Fruit fly (Drosophila melanogaster) whole organism, embryonic: ENCODE results near the gene CG4645.

Experiments used
- Antp ChIP-seq: fragments of 200-800 bp; sonication (Bioruptor generic); optimal IDR thresholded peaks from 3 replicates; lab custom pipeline; 2016; ENCODE audit warnings: missing biosample characterization, missing genetic modification characterization
- CG10274 ChIP-seq: fragments of 200-800 bp; sonication (Bioruptor generic); optimal IDR thresholded peaks from 3 replicates; lab custom pipeline; 2017; ENCODE audit warnings: missing biosample characterization, mild to moderate bottlenecking, missing genetic modification characterization
- CG11504 ChIP-seq: fragments of 200-800 bp; sonication (Bioruptor generic); optimal IDR thresholded peaks from 3 replicates; lab custom pipeline; 2019; ENCODE audit warnings: missing biosample characterization, mild to moderate bottlenecking, missing genetic modification characterization, moderate library complexity
- CG11695 ChIP-seq: fragments of 200-800 bp; sonication (Bioruptor generic); IDR thresholded peaks from 3 replicates; pipeline ENCODE4 v1.3.6; 2022; ENCODE audit warnings: missing biosample characterization, missing genetic modification characterization
- CG12104 ChIP-seq: fragments of 200-800 bp; sonication (Bioruptor generic); optimal IDR thresholded peaks from 3 replicates; lab custom pipeline; 2016; ENCODE audit warnings: missing biosample characterization, missing genetic modification characterization
- CG12155 ChIP-seq: fragments of 200-800 bp; sonication (Bioruptor generic); optimal IDR thresholded peaks from 3 replicates; lab custom pipeline; 2016; ENCODE audit warnings: missing biosample characterization, missing genetic modification characterization
- CG12659 ChIP-seq: fragments of 200-800 bp; sonication (Bioruptor generic); optimal IDR thresholded peaks from 3 replicates; lab custom pipeline; 2017; ENCODE audit warnings: mild to moderate bottlenecking, missing biosample characterization, missing genetic modification reagents, missing genetic modification characterization
- CG12769 ChIP-seq: fragments of 200-800 bp; sonication (Bioruptor generic); optimal IDR thresholded peaks from 2 replicates; lab custom pipeline; 2019; ENCODE audit warnings: missing biosample characterization, mild to moderate bottlenecking, missing genetic modification characterization, moderate library complexity
- CG13123 ChIP-seq: fragments of 200-800 bp; sonication (Bioruptor generic); optimal IDR thresholded peaks from 2 replicates; lab custom pipeline; 2016; ENCODE audit warnings: missing biosample characterization, missing genetic modification characterization
- CG16813 ChIP-seq: fragments of 200-800 bp; sonication (Bioruptor generic); IDR thresholded peaks from 3 replicates; pipeline ENCODE4 v1.3.6; 2022; ENCODE audit warnings: missing biosample characterization, missing genetic modification characterization; ENCODE audit not compliant: partially characterized antibody
- CG2678 ChIP-seq: fragments of 200-800 bp; sonication (Bioruptor generic); optimal IDR thresholded peaks from 3 replicates; lab custom pipeline; 2019; ENCODE audit warnings: missing biosample characterization, mild to moderate bottlenecking, missing genetic modification characterization, moderate library complexity
- CG30431 ChIP-seq: fragments of 200-800 bp; sonication (Bioruptor generic); optimal IDR thresholded peaks from 2 replicates; lab custom pipeline; 2017; ENCODE audit warnings: missing biosample characterization, missing genetic modification characterization
- CG3065 ChIP-seq: fragments of 200-800 bp; sonication (Bioruptor generic); optimal IDR thresholded peaks from 2 replicates; lab custom pipeline; 2016; ENCODE audit warnings: missing biosample characterization, missing genetic modification characterization
- CG31441 ChIP-seq: fragments of 200-800 bp; sonication (Bioruptor generic); IDR thresholded peaks from 2 replicates; pipeline ENCODE4 v1.3.6; 2022; ENCODE audit warnings: missing biosample characterization, missing genetic modification characterization
- CG4360 ChIP-seq: fragments of 200-800 bp; sonication (Bioruptor generic); IDR thresholded peaks from 2 replicates; pipeline ENCODE4 v1.3.6; 2022; ENCODE audit warnings: missing biosample characterization, missing genetic modification characterization
- CG4404 ChIP-seq: fragments of 200-800 bp; sonication (Bioruptor generic); IDR thresholded peaks from 2 replicates; pipeline ENCODE4 v1.3.6; 2022; ENCODE audit warnings: missing biosample characterization, missing genetic modification characterization
- CG5953 ChIP-seq: fragments of 200-800 bp; sonication (Bioruptor generic); IDR thresholded peaks from 2 replicates; pipeline ENCODE4 v1.3.6; 2022; ENCODE audit warnings: missing biosample characterization, missing genetic modification characterization
- CG9437 ChIP-seq: fragments of 200-800 bp; sonication (Bioruptor generic); optimal IDR thresholded peaks from 2 replicates; lab custom pipeline; 2018; ENCODE audit warnings: missing biosample characterization, mild to moderate bottlenecking, missing genetic modification characterization
- CTCF ChIP-seq: fragments of 200-800 bp; sonication (Bioruptor generic); optimal IDR thresholded peaks from 2 replicates; lab custom pipeline; 2017; ENCODE audit warnings: missing biosample characterization, mild to moderate bottlenecking, missing genetic modification characterization, moderate library complexity
- Doc3 ChIP-seq: fragments of 200-800 bp; sonication (Bioruptor generic); IDR thresholded peaks from 3 replicates; pipeline ENCODE4 v1.3.6; 2022; ENCODE audit warnings: missing biosample characterization, missing genetic modification characterization; ENCODE audit not compliant: partially characterized antibody
- Drgx ChIP-seq: fragments of 200-800 bp; sonication (Bioruptor generic); IDR thresholded peaks from 2 replicates; pipeline ENCODE4 v1.3.6; 2022; ENCODE audit warnings: missing biosample characterization, missing genetic modification characterization
- Eip74EF ChIP-seq, 2 experiments: fragments of 200-800 bp in 1 of 2; fragments of >200 bp in 1 of 2; sonication (Bioruptor generic) in 1 of 2; optimal IDR thresholded peaks; 2 replicates each; lab custom pipeline; 2017 to 2019; ENCODE audit warnings: missing biosample characterization in 2 of 2, missing genetic modification characterization in 2 of 2, mild to moderate bottlenecking in 1 of 2, moderate library complexity in 1 of 2
- Fer3 ChIP-seq: fragments of 200-800 bp; sonication (Bioruptor generic); optimal IDR thresholded peaks from 2 replicates; lab custom pipeline; 2018; ENCODE audit warnings: missing biosample characterization, mild to moderate bottlenecking, missing genetic modification characterization, moderate library complexity
- GATAe ChIP-seq: fragments of 200-800 bp; sonication (Bioruptor generic); conservative IDR thresholded peaks from 2 replicates; pipeline ENCODE4 v1.3.6; 2022; ENCODE audit warnings: missing biosample characterization, missing genetic modification characterization
- Hmx ChIP-seq: fragments of 200-800 bp; sonication (Bioruptor generic); optimal IDR thresholded peaks from 2 replicates; lab custom pipeline; 2016; ENCODE audit warnings: missing biosample characterization, missing genetic modification characterization
- Hr51 ChIP-seq, 2 experiments: fragments of 200-800 bp; sonication (Bioruptor generic); optimal IDR thresholded peaks; 2 replicates in 1 of 2; 3 replicates in 1 of 2; lab custom pipeline; 2016 to 2018; ENCODE audit warnings: missing biosample characterization in 2 of 2, missing genetic modification characterization in 2 of 2, mild to moderate bottlenecking in 1 of 2, moderate library complexity in 1 of 2
- Myb ChIP-seq: fragments of 200-800 bp; sonication (Bioruptor generic); optimal IDR thresholded peaks from 2 replicates; lab custom pipeline; 2016; ENCODE audit warnings: missing biosample characterization, missing genetic modification characterization
- Nf-YC ChIP-seq: fragments of 200-800 bp; optimal IDR thresholded peaks from 3 replicates; lab custom pipeline; 2019; ENCODE audit warnings: missing biosample characterization, mild to moderate bottlenecking, missing genetic modification characterization, moderate library complexity
- ato ChIP-seq: fragments of 200-800 bp; sonication (Bioruptor generic); IDR thresholded peaks from 2 replicates; pipeline ENCODE4 v1.3.6; 2022; ENCODE audit warnings: missing biosample characterization, missing genetic modification characterization; ENCODE audit not compliant: partially characterized antibody
- chinmo ChIP-seq: fragments of 200-800 bp; sonication (Bioruptor generic); IDR thresholded peaks from 4 replicates; pipeline ENCODE4 v1.3.6; 2022; ENCODE audit warnings: missing biosample characterization, missing genetic modification characterization; ENCODE audit not compliant: partially characterized antibody
- crol ChIP-seq: fragments of 200-800 bp; sonication (Bioruptor generic); IDR thresholded peaks from 2 replicates; pipeline ENCODE4 v1.3.6; 2022; ENCODE audit warnings: missing biosample characterization, missing genetic modification characterization
- cwo ChIP-seq: fragments of 200-800 bp; sonication (Bioruptor generic); optimal IDR thresholded peaks from 3 replicates; lab custom pipeline; 2017; ENCODE audit warnings: missing biosample characterization, missing genetic modification characterization, mild to moderate bottlenecking, moderate library complexity, missing genetic modification reagents
- dmrt99B ChIP-seq: fragments of 200-800 bp; sonication (Bioruptor generic); optimal IDR thresholded peaks from 2 replicates; lab custom pipeline; 2018; ENCODE audit warnings: missing biosample characterization, mild to moderate bottlenecking, missing genetic modification characterization, moderate library complexity
- dysf ChIP-seq: fragments of 200-800 bp; sonication (Bioruptor generic); IDR thresholded peaks from 3 replicates; pipeline ENCODE4 v1.3.6; 2022; ENCODE audit warnings: missing biosample characterization, missing genetic modification characterization
- fd96Cb ChIP-seq: fragments of 200-800 bp; sonication (Bioruptor generic); optimal IDR thresholded peaks from 2 replicates; lab custom pipeline; 2018; ENCODE audit warnings: missing biosample characterization, mild to moderate bottlenecking, missing genetic modification characterization, moderate library complexity
- fu2 ChIP-seq: fragments of 200-800 bp; sonication (Bioruptor generic); optimal IDR thresholded peaks from 2 replicates; lab custom pipeline; 2016; ENCODE audit warnings: missing biosample characterization, missing genetic modification characterization
- gcm2 ChIP-seq: fragments of 200-800 bp; sonication (Bioruptor generic); optimal IDR thresholded peaks from 2 replicates; lab custom pipeline; 2016; ENCODE audit warnings: missing biosample characterization, missing genetic modification characterization
- gem ChIP-seq: fragments of 200-800 bp; sonication (Bioruptor generic); optimal IDR thresholded peaks from 2 replicates; lab custom pipeline; 2019; ENCODE audit warnings: missing biosample characterization, mild to moderate bottlenecking, missing genetic modification characterization, moderate library complexity
- lmd ChIP-seq: fragments of 200-800 bp; sonication (Bioruptor generic); IDR thresholded peaks from 2 replicates; pipeline ENCODE4 v1.3.6; 2022; ENCODE audit warnings: missing biosample characterization, missing genetic modification characterization
- lola ChIP-seq, 3 experiments: fragments of >200 bp in 2 of 3; fragments of 200-800 bp in 1 of 3; sonication (Bioruptor generic) in 1 of 3; optimal IDR thresholded peaks; 2 replicates each; lab custom pipeline; 2017 to 2019; ENCODE audit warnings: missing biosample characterization in 3 of 3, missing genetic modification characterization in 3 of 3, mild to moderate bottlenecking in 1 of 3, moderate library complexity in 1 of 3
- mam ChIP-seq: fragments of 200-800 bp; sonication (Bioruptor generic); optimal IDR thresholded peaks from 3 replicates; lab custom pipeline; 2016; ENCODE audit warnings: missing biosample characterization, missing genetic modification characterization
- nom ChIP-seq: fragments of 200-800 bp; sonication (Bioruptor generic); optimal IDR thresholded peaks from 2 replicates; lab custom pipeline; 2017; ENCODE audit warnings: missing biosample characterization, missing genetic modification characterization, mild to moderate bottlenecking, moderate library complexity, missing genetic modification reagents
- sc ChIP-seq, 3 experiments: fragments of >200 bp in 2 of 3; fragments of 200-800 bp in 1 of 3; sonication (Bioruptor generic) in 1 of 3; optimal IDR thresholded peaks; 2 replicates in 2 of 3; 3 replicates in 1 of 3; lab custom pipeline; 2017; ENCODE audit warnings: mild to moderate bottlenecking in 1 of 3, missing biosample characterization in 1 of 3, missing genetic modification characterization in 1 of 3, missing genetic modification reagents in 1 of 3
- sd ChIP-seq: fragments of 200-800 bp; sonication (Bioruptor generic); optimal IDR thresholded peaks from 3 replicates; lab custom pipeline; 2018; ENCODE audit warnings: missing biosample characterization, mild to moderate bottlenecking, missing genetic modification characterization, moderate library complexity
- sisA ChIP-seq: fragments of 200-800 bp; sonication (Bioruptor generic); IDR thresholded peaks from 2 replicates; pipeline ENCODE4 v1.3.6; 2022; ENCODE audit warnings: missing biosample characterization, missing genetic modification characterization
- trem ChIP-seq: fragments of 200-800 bp; optimal IDR thresholded peaks from 3 replicates; lab custom pipeline; 2019; ENCODE audit warnings: missing biosample characterization, mild to moderate bottlenecking, missing genetic modification characterization, moderate library complexity
- trh ChIP-seq: fragments of 200-800 bp; sonication (Bioruptor generic); optimal IDR thresholded peaks from 2 replicates; lab custom pipeline; 2016; ENCODE audit warnings: missing biosample characterization, missing genetic modification characterization
- usp ChIP-seq: fragments of >200 bp; optimal IDR thresholded peaks from 2 replicates; lab custom pipeline; 2017; ENCODE audit warnings: missing biosample characterization, missing genetic modification characterization

The CG4645 gene

dm6 chrX:12893969-12894368 is 15.8 kb upstream of the CG4645 start (continued):
- TF ChIP-seq CG30431 (GFP tag; lab: Kevin White, UChicago) = no peak
- TF ChIP-seq trh (GFP tag; lab: Kevin White, UChicago) = no peak
- TF ChIP-seq Nf-YC (tag; lab: Kevin White, UChicago) = no peak
- no peak for TF ChIP-seq CG5953 (GFP tag; lab: Robert Waterston, UW)
- TF ChIP-seq lola (GFP tag; optimal IDR thresholded peaks at IDR 0.05; lab: Kevin White, UChicago) = no peak
- TF ChIP-seq GATAe (GFP tag; lab: Robert Waterston, UW) = no peak
- no peak for TF ChIP-seq CG12104 (GFP tag; lab: Kevin White, UChicago)
- TF ChIP-seq Hmx (GFP tag; lab: Kevin White, UChicago) = no peak
- TF ChIP-seq Fer3 = no peak
- TF ChIP-seq Doc3 (GFP tag; lab: Robert Waterston, UW) = no peak
- no peak for TF ChIP-seq CG3065 (GFP tag; lab: Kevin White, UChicago)
- no peak for TF ChIP-seq fd96Cb (tag; lab: Kevin White, UChicago)
- TF ChIP-seq Eip74EF (GFP tag; optimal IDR thresholded peaks at IDR 0.05; lab: Kevin White, UChicago) = peak in 1 of 2 experiments; percentile 24
- no peak for TF ChIP-seq lmd (GFP tag; lab: Robert Waterston, UW)
- TF ChIP-seq trem = no peak
- TF ChIP-seq dysf (GFP tag; lab: Robert Waterston, UW) = no peak
- peak; percentile 94 for TF ChIP-seq sd (tag; lab: Kevin White, UChicago)
- peak; percentile 36 for TF ChIP-seq CG12769 (tag; lab: Kevin White, UChicago)
- TF ChIP-seq CG12659 = no peak
- no peak for TF ChIP-seq CG16813 (GFP tag; lab: Robert Waterston, UW)

DNA sequence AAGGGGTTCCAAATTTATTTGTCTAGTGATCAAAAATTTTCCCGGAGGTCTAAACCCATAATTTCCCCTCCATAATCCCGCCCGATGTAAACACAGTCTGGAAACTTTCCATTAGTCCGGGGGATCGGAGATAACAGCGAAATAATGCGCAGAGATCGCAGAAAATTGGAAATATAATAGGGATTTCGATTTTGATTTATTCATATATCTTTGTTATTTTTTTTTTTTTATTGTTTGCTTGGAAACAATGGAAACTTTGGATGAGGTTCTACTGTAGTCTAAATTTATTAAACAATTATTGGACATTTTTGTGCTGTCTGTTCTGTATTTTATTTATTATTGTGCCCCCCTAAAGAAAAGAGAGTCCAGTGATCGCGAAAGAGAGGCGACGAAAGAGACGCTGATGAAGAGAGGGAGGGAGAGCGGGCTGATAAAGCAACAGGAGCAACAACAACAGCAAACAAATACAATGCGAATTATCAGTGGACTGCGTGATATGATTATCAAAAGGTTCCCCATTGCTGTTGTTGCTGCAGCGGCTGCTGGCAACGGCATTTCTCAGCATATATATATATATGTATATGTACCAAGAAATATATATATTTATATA is 14.5 kb upstream of the CG4645 start:
- TF ChIP-seq GATAe (GFP tag; lab: Robert Waterston, UW) = peak; percentile 40; the same call in 1 of the 2 replicates
- 0 out of 2 replicates have a peak, but pooled peaks have one; percentile 24 for TF ChIP-seq CG31441 (GFP tag; lab: Robert Waterston, UW)
- TF ChIP-seq nom (GFP tag; lab: Kevin White, UChicago) = peak; percentile 39
- no peak for TF ChIP-seq CG9437
- TF ChIP-seq crol (GFP tag; lab: Robert Waterston, UW) = peak; percentile 18; the same call in 1 of the 2 replicates
- TF ChIP-seq CG2678 (tag; lab: Kevin White, UChicago) = peak; percentile 42
- TF ChIP-seq dmrt99B (tag; lab: Kevin White, UChicago) = peak; percentile 1
- TF ChIP-seq CTCF (GFP tag; lab: Kevin White, UChicago) = no peak
- TF ChIP-seq CG11695 (GFP tag; lab: Robert Waterston, UW) = peak; percentile 38; the same call in 1 of the 3 replicates
- peak in 1 of 2 experiments; percentile 4 for TF ChIP-seq Hr51 (GFP tag; optimal IDR thresholded peaks at IDR 0.05; lab: Kevin White, UChicago)
- TF ChIP-seq CG12769 (tag; lab: Kevin White, UChicago) = no peak
- TF ChIP-seq CG10274 (GFP tag; lab: Kevin White, UChicago) = no peak
- TF ChIP-seq chinmo (GFP tag; lab: Robert Waterston, UW) = peak; percentile 80; the same call in 1 of the 4 replicates
- no peak for TF ChIP-seq sisA (GFP tag; lab: Robert Waterston, UW)
- TF ChIP-seq ato = no peak
- peak; percentile 57; the same call in 1 of the 2 replicates for TF ChIP-seq CG4360 (GFP tag; lab: Robert Waterston, UW)
- peak; percentile 27 for TF ChIP-seq gem (tag; lab: Kevin White, UChicago)
- no peak for TF ChIP-seq Antp
- no peak for TF ChIP-seq usp (GFP tag; lab: Kevin White, UChicago)
- TF ChIP-seq sc (optimal IDR thresholded peaks at IDR 0.05; lab: Kevin White, UChicago) = no peak
- no peak for TF ChIP-seq sc (GFP tag; optimal IDR thresholded peaks at IDR 0.05; lab: Kevin White, UChicago)
- TF ChIP-seq cwo (GFP tag; lab: Kevin White, UChicago) = peak; percentile 21
- TF ChIP-seq Drgx (GFP tag; lab: Robert Waterston, UW) = no peak
- TF ChIP-seq CG4404 (GFP tag; lab: Robert Waterston, UW) = no peak
- TF ChIP-seq CG12155 (GFP tag; lab: Kevin White, UChicago) = peak; percentile 2
- no peak for TF ChIP-seq fu2 (GFP tag; lab: Kevin White, UChicago)
- no peak for TF ChIP-seq CG13123 (GFP tag; lab: Kevin White, UChicago)
- TF ChIP-seq Myb = no peak
- no peak for TF ChIP-seq mam (GFP tag; lab: Kevin White, UChicago)
- TF ChIP-seq gcm2 (GFP tag; lab: Kevin White, UChicago) = no peak
- TF ChIP-seq CG11504 (tag; lab: Kevin White, UChicago) = peak; percentile 0
